Worm (Caenorhabditis elegans): ENCODE data around the gene hsp-75.

Gene hsp-75

ce11 chrIII:7184022-7184421 is 42.5 kb downstream of the hsp-75 start, which contains the start of gene yju-2:
TSS of gene yju-2 (plus strand) at chrIII:7184336.
- no peak for TF ChIP-seq nhr-232 (tag; optimal IDR thresholded peaks at IDR 0.05)
- no peak for TF ChIP-seq gmeb-2 (tag; optimal IDR thresholded peaks at IDR 0.05)
- peak; percentile 2 for TF ChIP-seq sdc-2 (tag; optimal IDR thresholded peaks at IDR 0.05)
- TF ChIP-seq nfya-1 (tag; optimal IDR thresholded peaks at IDR 0.05), result peak; percentile 27
- no peak for TF ChIP-seq elt-4 (tag; optimal IDR thresholded peaks at IDR 0.05)
- peak; percentile 51 for TF ChIP-seq ceh-2 (tag; optimal IDR thresholded peaks at IDR 0.05)
- TF ChIP-seq ceh-48 (tag; optimal IDR thresholded peaks at IDR 0.05), result no peak
- TF ChIP-seq ceh-34 (tag; optimal IDR thresholded peaks at IDR 0.05), result no peak
- TF ChIP-seq pros-1 (tag; optimal IDR thresholded peaks at IDR 0.05), result no peak
- peak; percentile 57 for TF ChIP-seq tbx-2 (tag; optimal IDR thresholded peaks at IDR 0.05)
- no peak for TF ChIP-seq sox-4 (tag; optimal IDR thresholded peaks at IDR 0.05)
- TF ChIP-seq unc-55 (GFP tag; optimal IDR thresholded peaks at IDR 0.05), result no peak
- no peak for TF ChIP-seq che-1 (tag; optimal IDR thresholded peaks at IDR 0.05)
- peak; percentile 47 for TF ChIP-seq ref-2 (tag; optimal IDR thresholded peaks at IDR 0.05)
- TF ChIP-seq madf-2 (tag; optimal IDR thresholded peaks at IDR 0.05), result no peak
- peak; percentile 22 for TF ChIP-seq ets-4 (tag; optimal IDR thresholded peaks at IDR 0.05)
- no peak for TF ChIP-seq lin-11 (tag; optimal IDR thresholded peaks at IDR 0.05)
- TF ChIP-seq C08G9.2 (tag; optimal IDR thresholded peaks at IDR 0.05), result peak; percentile 21
- TF ChIP-seq unc-86 (tag; optimal IDR thresholded peaks at IDR 0.05), result no peak
- peak; percentile 26 for TF ChIP-seq zip-5 (tag; optimal IDR thresholded peaks at IDR 0.05)
- TF ChIP-seq hlh-6 (tag; optimal IDR thresholded peaks at IDR 0.05), result no peak
- no peak for TF ChIP-seq pax-1 (tag; optimal IDR thresholded peaks at IDR 0.05)
- TF ChIP-seq ttx-3 (tag; optimal IDR thresholded peaks at IDR 0.05), result no peak
- no peak for TF ChIP-seq hlh-30 (tag; optimal IDR thresholded peaks at IDR 0.05; ENCODE audit: insufficient read depth)
- peak; percentile 14 for TF ChIP-seq unc-42 (tag; optimal IDR thresholded peaks at IDR 0.05)
- no peak for TF ChIP-seq pha-2 (tag; optimal IDR thresholded peaks at IDR 0.05)
- TF ChIP-seq ceh-31 (tag; optimal IDR thresholded peaks at IDR 0.05), result peak; percentile 66
- TF ChIP-seq mec-3 (tag; optimal IDR thresholded peaks at IDR 0.05; ENCODE audit: borderline replicate concordance), result no peak

ce11 chrIII:7181822-7182221 is 44.7 kb downstream of the hsp-75 start, which contains the start of gene epg-4:
TSS of gene epg-4 (plus strand) at chrIII:7182167.
- peak; percentile 3 for TF ChIP-seq unc-42 (tag; optimal IDR thresholded peaks at IDR 0.05)
- no peak for TF ChIP-seq sox-2 (GFP tag; IDR thresholded peaks at IDR 0.05)
- TF ChIP-seq ceh-48 (tag; optimal IDR thresholded peaks at IDR 0.05), result no peak
- no peak for TF ChIP-seq ceh-45 (GFP tag; IDR thresholded peaks at IDR 0.05)
- TF ChIP-seq C08G9.2 (tag; optimal IDR thresholded peaks at IDR 0.05), result no peak
- no peak for TF ChIP-seq elt-4 (tag; optimal IDR thresholded peaks at IDR 0.05)
- TF ChIP-seq F13H6.1 (tag; optimal IDR thresholded peaks at IDR 0.05), result no peak
- no peak for TF ChIP-seq sox-4 (tag; optimal IDR thresholded peaks at IDR 0.05)
- peak; percentile 34 for TF ChIP-seq rnt-1 (tag; optimal IDR thresholded peaks at IDR 0.05)
- no peak for TF ChIP-seq npax-4 (tag; optimal IDR thresholded peaks at IDR 0.05)
- no peak for TF ChIP-seq syd-9 (tag; optimal IDR thresholded peaks at IDR 0.05)
- TF ChIP-seq ceh-31 (tag; optimal IDR thresholded peaks at IDR 0.05), result peak; percentile 73
- no peak for TF ChIP-seq madf-2 (tag; optimal IDR thresholded peaks at IDR 0.05)
- TF ChIP-seq C38D4.7 (GFP tag; optimal IDR thresholded peaks at IDR 0.05), result no peak
- no peak for TF ChIP-seq sdc-2 (tag; optimal IDR thresholded peaks at IDR 0.05)
- no peak for TF ChIP-seq K09A11.1 (tag; optimal IDR thresholded peaks at IDR 0.05; ENCODE audit: insufficient read depth)
- TF ChIP-seq Y22D7AL.16 (tag; optimal IDR thresholded peaks at IDR 0.05), result no peak
- no peak for TF ChIP-seq hlh-6 (tag; optimal IDR thresholded peaks at IDR 0.05)
- TF ChIP-seq fkh-10 (GFP tag; optimal IDR thresholded peaks at IDR 0.05), result no peak
- no peak for TF ChIP-seq hlh-8 (tag; optimal IDR thresholded peaks at IDR 0.05)
- TF ChIP-seq ceh-19 (GFP tag; optimal IDR thresholded peaks at IDR 0.05), result no peak
- no peak for TF ChIP-seq ceh-34 (tag; optimal IDR thresholded peaks at IDR 0.05)
- TF ChIP-seq K02D7.2 (tag; optimal IDR thresholded peaks at IDR 0.05), result no peak
- TF ChIP-seq T23F11.4 (GFP tag; optimal IDR thresholded peaks at IDR 0.05), result no peak
- no peak for TF ChIP-seq eyg-1 (tag; optimal IDR thresholded peaks at IDR 0.05)
- no peak for TF ChIP-seq hlh-13 (GFP tag; optimal IDR thresholded peaks at IDR 0.05)
- no peak for TF ChIP-seq unc-55 (GFP tag; optimal IDR thresholded peaks at IDR 0.05)
- TF ChIP-seq elt-2 (tag; optimal IDR thresholded peaks at IDR 0.05), result no peak
- TF ChIP-seq pros-1 (tag; optimal IDR thresholded peaks at IDR 0.05), result no peak
- no peak for TF ChIP-seq pha-2 (tag; optimal IDR thresholded peaks at IDR 0.05)
- no peak for TF ChIP-seq hlh-15 (tag; optimal IDR thresholded peaks at IDR 0.05)
- peak; percentile 32 for TF ChIP-seq ref-2 (tag; optimal IDR thresholded peaks at IDR 0.05)
- no peak for TF ChIP-seq lim-6 (tag; optimal IDR thresholded peaks at IDR 0.05)
- no peak for TF ChIP-seq zip-5 (tag; optimal IDR thresholded peaks at IDR 0.05)
- TF ChIP-seq tbx-2 (tag; optimal IDR thresholded peaks at IDR 0.05), result peak; percentile 22
- TF ChIP-seq hlh-30 (tag; optimal IDR thresholded peaks at IDR 0.05; ENCODE audit: insufficient read depth), result peak; percentile 91
- TF ChIP-seq ttx-3 (tag; optimal IDR thresholded peaks at IDR 0.05), result peak; percentile 11
- TF ChIP-seq lin-11 (tag; optimal IDR thresholded peaks at IDR 0.05), result no peak
- TF ChIP-seq ceh-24 (tag; optimal IDR thresholded peaks at IDR 0.05), result no peak
- no peak for TF ChIP-seq nfya-1 (tag; optimal IDR thresholded peaks at IDR 0.05)
- no peak for TF ChIP-seq nhr-11 (tag; optimal IDR thresholded peaks at IDR 0.05)

Data from whole organism, late embryonic.